Fruit fly (Drosophila melanogaster) whole organism, wandering third instar larva: ENCODE results near the gene jumu.
A peak's percentile ranks its signal among the peaks of the same experiment; 100 is the strongest.
"Not testable (repeated sequence)": the region's sequence is repeated elsewhere in the genome, so short reads cannot be mapped to it uniquely, and the experiment has no call there.

Experiments used
- Abd-B ChIP-seq: fragments of >200 bp; optimal IDR thresholded peaks from 2 replicates; lab custom pipeline; 2017; ENCODE audit warnings: missing biosample characterization, missing genetic modification characterization
- Dfd ChIP-seq: fragments of >200 bp; optimal IDR thresholded peaks from 2 replicates; lab custom pipeline; 2017; ENCODE audit warnings: missing biosample characterization, missing genetic modification characterization
- Hr78 ChIP-seq: fragments of >200 bp; optimal IDR thresholded peaks from 2 replicates; lab custom pipeline; 2017; ENCODE audit warnings: missing biosample characterization, missing genetic modification characterization
- OdsH ChIP-seq: fragments of 200-800 bp; sonication (Bioruptor generic); optimal IDR thresholded peaks from 2 replicates; lab custom pipeline; 2016; ENCODE audit warnings: missing biosample characterization, mild to moderate bottlenecking, missing genetic modification characterization
- Rel ChIP-seq, 2 experiments: fragments of 200-800 bp; sonication (Bioruptor generic) in 1 of 2; optimal IDR thresholded peaks; 2 replicates in 1 of 2; 3 replicates in 1 of 2; lab custom pipeline; 2016 to 2019; ENCODE audit warnings: mild to moderate bottlenecking in 2 of 2, missing biosample characterization in 2 of 2, missing genetic modification characterization in 2 of 2, moderate library complexity in 1 of 2
- h ChIP-seq: fragments of 200-800 bp; sonication (Bioruptor generic); optimal IDR thresholded peaks from 3 replicates; lab custom pipeline; 2016; ENCODE audit warnings: missing biosample characterization, mild to moderate bottlenecking, missing genetic modification characterization
- pan ChIP-seq: fragments of >200 bp; optimal IDR thresholded peaks from 2 replicates; lab custom pipeline; 2017

DNA sequence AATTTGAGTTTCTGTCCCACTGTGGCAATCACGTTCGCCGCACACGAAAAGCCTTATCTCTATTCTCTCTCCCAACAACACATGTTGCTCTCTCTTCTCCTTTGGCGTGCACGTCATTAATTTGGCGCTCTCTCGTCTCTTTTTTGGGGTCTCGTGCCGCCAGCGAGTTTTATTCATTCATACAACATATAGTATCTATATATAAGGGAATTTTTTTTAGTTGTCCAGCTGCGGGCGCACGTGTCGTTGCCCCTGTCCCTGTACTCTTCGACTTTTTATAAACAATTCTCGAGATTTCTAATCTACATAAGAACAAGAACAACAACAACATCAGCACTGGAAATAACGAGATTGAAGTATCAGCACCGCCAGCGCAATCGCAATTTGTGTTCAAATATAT is 34.5 kb downstream of the jumu start:
- TF ChIP-seq h; Hr78 (GFP tag; lab: Kevin White, UChicago); pan (lab: Kevin White, UChicago); Rel (GFP tag; optimal IDR thresholded peaks at IDR 0.05; lab: Kevin White, UChicago); Abd-B (GFP tag; lab: Kevin White, UChicago); OdsH (GFP tag; lab: Kevin White, UChicago); Dfd: not testable (repeated sequence)
- TF ChIP-seq Rel (tag; optimal IDR thresholded peaks at IDR 0.05; lab: Kevin White, UChicago): peak; percentile 46
